Worm (Caenorhabditis elegans) whole organism, L4/young adult: ENCODE measurements around the gene F40H3.1.

ENCODE experiments used
- W03F9.2 ChIP-seq: fragments of 150-350 bp; optimal IDR thresholded peaks from 2 replicates; lab custom pipeline; 2014; ENCODE audit warnings: missing biosample characterization, missing genetic modification characterization
- dao-5 ChIP-seq: sonication (generic microtip); optimal IDR thresholded peaks from 2 replicates; lab custom pipeline; 2016; ENCODE audit warnings: missing genotype, missing genetic modification characterization, moderate library complexity, missing compliant biosample characterization
- him-1 ChIP-seq: sonication (generic microtip); optimal IDR thresholded peaks from 2 replicates; lab custom pipeline; 2016; ENCODE audit warnings: missing genotype, missing genetic modification reagents, missing genetic modification characterization, missing compliant biosample characterization

The F40H3.1 gene

DNA sequence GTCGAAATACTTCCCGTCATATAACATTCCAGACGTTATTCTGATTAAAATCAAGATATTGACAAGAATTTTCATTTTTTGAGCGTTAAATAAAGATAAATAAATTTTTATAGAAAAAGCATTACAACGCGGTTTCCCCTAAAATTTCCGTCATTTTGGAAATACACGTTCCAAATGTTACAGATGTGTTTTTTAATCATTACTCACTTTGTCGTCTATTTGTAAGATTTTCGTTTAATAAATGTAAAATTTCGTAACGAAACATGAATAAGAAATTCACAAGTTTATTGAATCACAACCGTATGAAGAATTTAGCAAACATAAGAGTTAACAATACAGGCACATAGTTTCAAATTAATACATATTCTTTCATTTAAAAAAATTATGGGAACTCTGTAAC, 23.3 kb downstream of the F40H3.1 start, which contains the start of gene C30B5.17:
C30B5.17 (minus strand) TSS at position 101 of the 400 bp plus-strand sequence.
- TF ChIP-seq W03F9.2 (tag; lab: Kevin White, UChicago) (no peak), him-1 (tag; lab: Kevin White, UChicago) (no peak), dao-5 (tag; lab: Kevin White, UChicago) (no peak)

DNA sequence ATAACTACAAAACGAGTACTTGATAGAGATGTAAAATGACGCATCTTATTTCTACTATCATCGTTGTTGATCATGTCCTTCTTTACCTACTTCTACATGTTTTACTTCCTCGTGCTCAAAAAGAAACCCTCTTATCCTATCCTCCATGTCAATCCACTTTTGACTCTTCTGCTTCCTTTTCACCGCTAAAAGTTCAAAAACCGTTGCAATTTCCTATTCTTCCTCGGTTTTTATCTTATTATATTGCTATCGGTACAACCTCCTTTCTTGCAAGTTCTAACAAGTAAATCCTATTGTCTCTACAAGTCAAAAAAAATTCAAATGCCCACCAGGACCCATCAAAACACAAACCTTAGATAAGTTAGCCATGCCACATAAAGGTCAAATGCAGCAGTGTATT, 27.6 kb downstream of the F40H3.1 start:
- TF ChIP-seq him-1 (tag; lab: Kevin White, UChicago) (no peak), W03F9.2 (tag; lab: Kevin White, UChicago) (no peak), dao-5 (tag; lab: Kevin White, UChicago) (no peak)

DNA sequence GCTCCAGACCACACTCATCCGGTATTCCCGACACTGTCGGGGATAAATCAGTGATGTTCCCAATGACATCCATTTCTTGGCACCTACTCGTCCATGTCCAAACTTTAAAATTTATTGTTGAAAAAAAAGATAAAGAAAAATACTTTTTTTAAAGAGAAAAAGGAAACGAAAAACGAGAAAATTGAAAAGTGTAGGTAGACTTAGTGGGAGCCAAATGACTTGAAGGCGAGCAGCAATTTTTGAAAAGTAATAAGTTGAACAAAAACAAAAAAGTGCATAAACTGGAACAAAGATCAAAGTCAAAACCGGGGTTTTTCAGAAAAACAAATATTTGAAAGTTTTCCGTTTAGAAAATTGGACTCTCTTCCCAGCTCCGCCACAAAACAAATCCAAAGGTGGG, 28.5 kb downstream of the F40H3.1 start, which contains the start of gene daf-37:
daf-37 (minus strand) TSS at position 101 of the 400 bp plus-strand sequence.
- no peak for TF ChIP-seq W03F9.2 (tag; lab: Kevin White, UChicago)
- TF ChIP-seq him-1 (tag; lab: Kevin White, UChicago) = no peak
- TF ChIP-seq dao-5 (tag; lab: Kevin White, UChicago) = no peak

DNA sequence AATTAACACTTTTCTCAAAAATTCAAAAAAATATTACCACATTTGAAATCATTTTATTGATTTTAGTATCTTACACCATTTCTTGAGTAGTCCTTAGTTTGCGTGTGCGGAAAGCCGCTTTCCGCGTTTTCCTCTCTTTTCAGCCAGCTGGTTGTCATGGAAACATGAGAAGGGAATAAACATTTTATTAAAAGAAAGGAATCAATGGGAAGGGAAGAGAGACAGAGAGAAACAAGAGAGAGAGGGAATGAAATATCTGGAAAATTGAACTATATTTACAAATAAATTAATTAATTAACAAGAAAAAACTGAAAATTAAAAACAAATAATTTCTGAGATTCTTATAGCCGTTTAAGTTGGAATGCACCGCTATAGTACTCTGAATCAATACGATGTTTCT, 39.7 kb downstream of the F40H3.1 start, which contains the start of gene mks-2:
mks-2 (minus strand) TSS at position 101 of the 400 bp plus-strand sequence.
- TF ChIP-seq him-1 (tag; lab: Kevin White, UChicago) (no peak), W03F9.2 (tag; lab: Kevin White, UChicago) (no peak), dao-5 (tag; lab: Kevin White, UChicago) (no peak)

DNA sequence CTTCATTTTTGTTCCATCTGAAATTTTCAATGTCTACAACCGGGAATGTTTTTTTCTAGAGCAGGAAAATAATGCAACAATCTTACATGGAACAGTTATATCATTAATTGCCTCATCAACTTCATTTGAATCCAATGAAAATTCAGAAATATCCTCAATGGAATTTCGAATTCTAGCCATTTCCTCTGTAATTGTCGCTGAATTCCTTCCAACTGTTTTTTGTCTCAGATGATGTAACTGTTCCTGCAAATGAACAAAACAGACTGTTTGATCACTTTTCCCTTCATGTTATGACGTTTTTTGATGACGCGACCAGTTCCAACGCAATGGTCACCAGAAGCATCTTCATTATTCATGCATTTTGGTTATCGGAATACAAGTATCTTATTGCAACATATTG, 41.8 kb downstream of the F40H3.1 start:
- TF ChIP-seq dao-5 (tag; lab: Kevin White, UChicago) = no peak
- TF ChIP-seq W03F9.2 (tag; lab: Kevin White, UChicago) = no peak
- no peak for TF ChIP-seq him-1 (tag; lab: Kevin White, UChicago)

DNA sequence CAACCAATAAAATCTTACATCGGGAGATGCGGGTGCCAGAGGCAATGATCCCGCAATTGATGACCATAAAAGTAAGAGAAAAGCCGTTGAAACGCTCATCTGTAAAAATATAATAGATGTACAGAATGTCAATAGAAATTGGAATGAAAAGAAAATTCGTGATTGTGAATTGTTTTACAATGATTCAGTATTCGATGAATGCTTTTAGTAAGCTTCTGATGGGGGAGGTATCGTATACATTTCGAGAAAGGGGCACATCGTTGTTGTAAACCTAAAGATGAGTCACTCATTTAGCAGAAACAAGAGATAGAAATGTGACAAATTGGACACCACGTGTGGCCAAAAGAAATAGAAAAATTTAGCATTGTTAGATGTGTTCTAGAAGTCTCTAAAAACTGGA, 42.9 kb downstream of the F40H3.1 start, which contains the start of gene C30B5.6:
C30B5.6 (minus strand) TSS at position 101 of the 400 bp plus-strand sequence.
- TF ChIP-seq dao-5 (tag; lab: Kevin White, UChicago) (no peak), W03F9.2 (tag; lab: Kevin White, UChicago) (no peak), him-1 (tag; lab: Kevin White, UChicago) (no peak)

DNA sequence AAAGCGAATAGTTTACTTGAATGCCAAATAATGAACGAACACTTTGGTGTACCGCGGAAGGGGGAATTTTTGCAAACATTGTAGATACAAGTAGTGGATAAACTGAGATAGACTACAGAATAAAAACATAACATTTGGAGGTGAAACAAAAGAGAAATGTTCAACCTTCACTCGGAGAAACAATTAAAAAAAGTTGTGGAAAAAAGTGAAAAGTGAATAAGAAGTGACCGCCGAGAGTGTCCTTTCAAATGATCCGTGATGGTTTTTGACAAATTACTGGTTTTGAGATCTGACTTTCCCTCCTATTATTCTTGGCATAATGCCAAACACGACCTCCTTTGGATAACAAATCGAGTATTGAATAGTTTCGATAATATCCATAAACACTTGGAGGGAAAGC, 44.1 kb downstream of the F40H3.1 start:
- TF ChIP-seq him-1 (tag; lab: Kevin White, UChicago) (no peak), dao-5 (tag; lab: Kevin White, UChicago) (no peak), W03F9.2 (tag; lab: Kevin White, UChicago) (no peak)

DNA sequence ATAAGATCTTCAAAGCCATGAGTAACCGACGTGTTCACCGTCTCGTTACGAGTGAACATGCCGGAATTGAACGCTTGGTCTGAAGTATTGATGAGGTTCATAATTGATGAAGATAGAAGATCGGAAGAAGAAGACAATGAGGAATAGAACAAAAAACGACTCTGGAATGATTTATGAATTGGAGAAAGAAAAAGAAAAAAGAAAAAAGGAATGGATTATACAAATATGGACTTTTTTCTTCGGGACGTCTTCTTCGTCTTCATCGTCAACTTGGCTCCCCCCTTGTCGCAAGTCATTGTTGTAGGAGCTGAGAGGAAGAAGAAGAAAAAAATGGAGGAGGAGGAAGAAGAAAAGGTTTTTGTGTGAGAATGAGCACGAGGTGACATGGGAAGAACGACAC, 47.4 kb downstream of the F40H3.1 start, which contains the start of gene srsy-2:
srsy-2 (minus strand) TSS at position 101 of the 400 bp plus-strand sequence.
- TF ChIP-seq him-1 (tag; lab: Kevin White, UChicago) (no peak), W03F9.2 (tag; lab: Kevin White, UChicago) (no peak), dao-5 (tag; lab: Kevin White, UChicago) (no peak)

DNA sequence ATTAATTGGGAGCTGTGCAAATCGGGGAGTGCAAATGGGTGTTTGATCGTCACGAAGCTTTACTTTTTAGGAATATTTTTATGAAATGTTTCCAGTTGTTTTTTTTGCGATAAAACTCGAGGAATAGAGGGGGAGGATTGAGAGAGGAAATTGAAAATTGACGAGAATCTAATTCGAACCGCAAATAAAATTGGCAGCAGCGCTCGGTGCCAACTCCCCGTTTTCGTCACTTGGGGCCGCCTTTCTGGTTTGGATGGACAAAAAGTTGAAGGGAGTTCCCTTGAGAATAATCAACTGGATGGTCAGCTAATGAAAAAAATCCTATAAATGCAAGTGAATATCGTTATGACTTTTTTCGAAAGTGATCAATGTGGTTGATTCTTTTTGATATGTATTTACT, 50.5 kb downstream of the F40H3.1 start:
- TF ChIP-seq W03F9.2 (tag; lab: Kevin White, UChicago) (no peak), him-1 (tag; lab: Kevin White, UChicago) (no peak), dao-5 (tag; lab: Kevin White, UChicago) (no peak)
